Worm (Caenorhabditis elegans) whole organism, late embryonic: ENCODE data around the gene F43C11.6.
A peak's percentile ranks its signal among the peaks of the same experiment; 100 is the strongest.

Source experiments
- C08G9.2 ChIP-seq: sonication (generic microtip); optimal IDR thresholded peaks from 2 replicates; lab custom pipeline; 2016; ENCODE audit warnings: mild to moderate bottlenecking, missing genetic modification characterization, moderate library complexity, missing compliant biosample characterization
- C38D4.7 ChIP-seq: fragments of 200-800 bp; sonication (Bioruptor generic); optimal IDR thresholded peaks from 2 replicates; lab custom pipeline; 2018; ENCODE audit warnings: mild to moderate bottlenecking, missing genetic modification characterization, moderate library complexity, missing compliant biosample characterization
- F13H6.1 ChIP-seq: sonication (generic microtip); optimal IDR thresholded peaks from 2 replicates; lab custom pipeline; 2016; ENCODE audit warnings: missing genetic modification characterization, missing compliant biosample characterization
- K09A11.1 ChIP-seq: sonication (generic microtip); optimal IDR thresholded peaks from 2 replicates; lab custom pipeline; 2017; ENCODE audit warnings: antibody characterized with exemption, mild to moderate bottlenecking, missing genetic modification characterization, missing compliant biosample characterization; ENCODE audit not compliant: insufficient read depth
- T23F11.4 ChIP-seq: fragments of 200-800 bp; sonication (Bioruptor generic); optimal IDR thresholded peaks from 2 replicates; lab custom pipeline; 2018; ENCODE audit warnings: mild to moderate bottlenecking, missing genetic modification characterization, missing compliant biosample characterization
- Y22D7AL.16 ChIP-seq: sonication (generic microtip); optimal IDR thresholded peaks from 2 replicates; lab custom pipeline; 2016; ENCODE audit warnings: missing genetic modification characterization, missing compliant biosample characterization
- ahr-1 ChIP-seq: sonication (generic microtip); optimal IDR thresholded peaks from 2 replicates; lab custom pipeline; 2016; ENCODE audit warnings: missing genetic modification characterization, missing compliant biosample characterization
- ama-1 ChIP-seq: fragments of 150-350 bp; optimal IDR thresholded peaks from 2 replicates; lab custom pipeline; 2014
- ceh-18 ChIP-seq: sonication (generic microtip); optimal IDR thresholded peaks from 2 replicates; lab custom pipeline; 2016; ENCODE audit warnings: missing genetic modification characterization, missing compliant biosample characterization
- ceh-19 ChIP-seq: fragments of 200-800 bp; sonication (Bioruptor generic); optimal IDR thresholded peaks from 2 replicates; lab custom pipeline; 2018; ENCODE audit warnings: mild to moderate bottlenecking, missing genetic modification characterization, missing compliant biosample characterization
- ceh-30 ChIP-seq: fragments of 150-350 bp; optimal IDR thresholded peaks from 2 replicates; lab custom pipeline; 2014; ENCODE audit warnings: missing biosample characterization, missing genetic modification characterization
- ceh-31 ChIP-seq: sonication (generic microtip); optimal IDR thresholded peaks from 2 replicates; lab custom pipeline; 2016; ENCODE audit warnings: missing genetic modification characterization, missing compliant biosample characterization
- ceh-34 ChIP-seq: sonication (generic microtip); optimal IDR thresholded peaks from 2 replicates; lab custom pipeline; 2016; ENCODE audit warnings: mild to moderate bottlenecking, missing genetic modification characterization, missing compliant biosample characterization
- ceh-48 ChIP-seq: sonication (generic microtip); optimal IDR thresholded peaks from 2 replicates; lab custom pipeline; 2016; ENCODE audit warnings: missing genetic modification characterization, inconsistent platforms, missing compliant biosample characterization
- ceh-6 ChIP-seq: fragments of 200-800 bp; sonication (Bioruptor generic); optimal IDR thresholded peaks from 2 replicates; lab custom pipeline; 2018; ENCODE audit warnings: mild to moderate bottlenecking, missing genetic modification characterization, missing compliant biosample characterization
- che-1 ChIP-seq: sonication (generic microtip); optimal IDR thresholded peaks from 2 replicates; lab custom pipeline; 2016; ENCODE audit warnings: mild to moderate bottlenecking, missing genetic modification characterization, missing compliant biosample characterization
- dve-1 ChIP-seq: sonication (generic microtip); optimal IDR thresholded peaks from 2 replicates; lab custom pipeline; 2017; ENCODE audit warnings: antibody characterized with exemption, mild to moderate bottlenecking, missing genetic modification characterization, missing compliant biosample characterization
- ets-4 ChIP-seq: sonication (generic microtip); optimal IDR thresholded peaks from 2 replicates; lab custom pipeline; 2016; ENCODE audit warnings: missing genetic modification characterization, missing compliant biosample characterization
- eyg-1 ChIP-seq: sonication (generic microtip); optimal IDR thresholded peaks from 2 replicates; lab custom pipeline; 2016; ENCODE audit warnings: missing genotype, missing genetic modification characterization, missing compliant biosample characterization
- fax-1 ChIP-seq: sonication (generic microtip); optimal IDR thresholded peaks from 2 replicates; lab custom pipeline; 2016; ENCODE audit warnings: missing genotype, missing genetic modification characterization, missing compliant biosample characterization
- gmeb-2 ChIP-seq: sonication (generic microtip); optimal IDR thresholded peaks from 2 replicates; lab custom pipeline; 2016; ENCODE audit warnings: missing genetic modification characterization, inconsistent platforms, missing compliant biosample characterization
- hlh-15 ChIP-seq: sonication (generic microtip); optimal IDR thresholded peaks from 2 replicates; lab custom pipeline; 2016; ENCODE audit warnings: missing genetic modification characterization, missing compliant biosample characterization
- lim-6 ChIP-seq: sonication (generic microtip); optimal IDR thresholded peaks from 2 replicates; lab custom pipeline; 2016; ENCODE audit warnings: missing genetic modification characterization, missing compliant biosample characterization
- nfya-1 ChIP-seq: sonication (generic microtip); optimal IDR thresholded peaks from 2 replicates; lab custom pipeline; 2017; ENCODE audit warnings: missing genetic modification characterization, mild to moderate bottlenecking, missing compliant biosample characterization, antibody characterized with exemption, moderate library complexity
- nhr-232 ChIP-seq: sonication (generic microtip); optimal IDR thresholded peaks from 2 replicates; lab custom pipeline; 2016; ENCODE audit warnings: missing genetic modification characterization, missing compliant biosample characterization
- npax-4 ChIP-seq: sonication (generic microtip); optimal IDR thresholded peaks from 2 replicates; lab custom pipeline; 2016; ENCODE audit warnings: missing genetic modification characterization, missing compliant biosample characterization
- pat-9 ChIP-seq: fragments of 200-800 bp; sonication (Bioruptor generic); optimal IDR thresholded peaks from 2 replicates; lab custom pipeline; 2018; ENCODE audit warnings: mild to moderate bottlenecking, missing genetic modification characterization, moderate library complexity, missing compliant biosample characterization
- pax-1 ChIP-seq: fragments of 150-350 bp; optimal IDR thresholded peaks from 2 replicates; lab custom pipeline; 2014; ENCODE audit warnings: missing biosample characterization, missing genetic modification characterization
- pha-2 ChIP-seq: sonication (generic microtip); optimal IDR thresholded peaks from 2 replicates; lab custom pipeline; 2017; ENCODE audit warnings: mild to moderate bottlenecking, missing genetic modification characterization, missing compliant biosample characterization
- pha-4 ChIP-seq: fragments of 150-350 bp; optimal IDR thresholded peaks from 2 replicates; lab custom pipeline; 2018; ENCODE audit warnings: missing biosample characterization, missing genetic modification reagents, missing genetic modification characterization
- pqm-1 ChIP-seq: sonication (generic microtip); optimal IDR thresholded peaks from 2 replicates; lab custom pipeline; 2016; ENCODE audit warnings: missing genetic modification characterization, missing compliant biosample characterization
- pros-1 ChIP-seq: fragments of 150-350 bp; optimal IDR thresholded peaks from 2 replicates; lab custom pipeline; 2014; ENCODE audit warnings: missing biosample characterization, missing genetic modification reagents, missing genetic modification characterization
- rnt-1 ChIP-seq: sonication (generic microtip); optimal IDR thresholded peaks from 2 replicates; lab custom pipeline; 2016; ENCODE audit warnings: missing genetic modification characterization, missing compliant biosample characterization
- sox-2 ChIP-seq: fragments of 200-800 bp; sonication (Bioruptor generic); IDR thresholded peaks from 2 replicates; pipeline ENCODE4 v1.3.6; 2022; ENCODE audit warnings: missing genetic modification reagents, missing genetic modification characterization, missing compliant biosample characterization
- sox-4 ChIP-seq: sonication (generic microtip); optimal IDR thresholded peaks from 2 replicates; lab custom pipeline; 2017; ENCODE audit warnings: mild to moderate bottlenecking, missing genetic modification characterization, inconsistent platforms, missing compliant biosample characterization
- tbx-2 ChIP-seq: sonication (generic microtip); optimal IDR thresholded peaks from 2 replicates; lab custom pipeline; 2016; ENCODE audit warnings: missing genetic modification characterization, missing compliant biosample characterization
- tbx-7 ChIP-seq: sonication (generic microtip); optimal IDR thresholded peaks from 2 replicates; lab custom pipeline; 2016; ENCODE audit warnings: missing genotype, missing genetic modification characterization, missing compliant biosample characterization
- unc-55 ChIP-seq: sonication (generic microtip); optimal IDR thresholded peaks from 2 replicates; lab custom pipeline; 2017; ENCODE audit warnings: missing biosample characterization, missing genetic modification reagents, missing genetic modification characterization
- unc-86 ChIP-seq: sonication (generic microtip); optimal IDR thresholded peaks from 2 replicates; lab custom pipeline; 2016; ENCODE audit warnings: missing genetic modification characterization, missing compliant biosample characterization
- zip-5 ChIP-seq: sonication (generic microtip); optimal IDR thresholded peaks from 2 replicates; lab custom pipeline; 2016; ENCODE audit warnings: missing genetic modification characterization, missing compliant biosample characterization
- ztf-16 ChIP-seq: sonication (generic microtip); optimal IDR thresholded peaks from 2 replicates; lab custom pipeline; 2017; ENCODE audit warnings: missing genetic modification characterization, missing compliant biosample characterization

Gene F43C11.6

ce11 chrII:2342004-2342479 lies at the start of gene F43C11.6:
TSS of gene F43C11.6 (plus strand) at chrII:2342429.
- TF ChIP-seq ceh-31 (peak; percentile 12), pha-2 (tag; lab: Kevin White, UChicago) (no peak), F13H6.1 (tag; lab: Kevin White, UChicago) (no peak), sox-2 (GFP tag; lab: Robert Waterston, UW) (no peak), ceh-48 (tag; lab: Kevin White, UChicago) (peak; percentile 20), fax-1 (tag; lab: Kevin White, UChicago) (no peak), gmeb-2 (tag; lab: Kevin White, UChicago) (no peak), lim-6 (tag; lab: Kevin White, UChicago) (no peak), npax-4 (tag; lab: Kevin White, UChicago) (no peak), Y22D7AL.16 (tag; lab: Kevin White, UChicago) (no peak), ceh-6 (GFP tag; lab: Kevin White, UChicago) (no peak), T23F11.4 (GFP tag; lab: Kevin White, UChicago) (no peak), che-1 (tag; lab: Kevin White, UChicago) (no peak), hlh-15 (tag; lab: Kevin White, UChicago) (no peak), ceh-18 (tag; lab: Kevin White, UChicago) (no peak), dve-1 (tag; lab: Kevin White, UChicago) (no peak), pha-4 (tag; lab: Kevin White, UChicago) (no peak), ama-1 (lab: Kevin White, UChicago) (no peak), rnt-1 (peak; percentile 28), tbx-7 (tag; lab: Kevin White, UChicago) (no peak), tbx-2 (tag; lab: Kevin White, UChicago) (no peak), zip-5 (tag; lab: Kevin White, UChicago) (no peak), pat-9 (no peak), sox-4 (tag; lab: Kevin White, UChicago) (no peak), ceh-34 (tag; lab: Kevin White, UChicago) (no peak)

ce11 chrII:2292549-2292948 lies 49.7 kb upstream of the F43C11.6 start:
- TF ChIP-seq pat-9 (no peak), zip-5 (tag; lab: Kevin White, UChicago) (no peak), C38D4.7 (no peak), nhr-232 (tag; lab: Kevin White, UChicago) (no peak), pax-1 (tag; lab: Kevin White, UChicago) (no peak), sox-4 (tag; lab: Kevin White, UChicago) (no peak)

- TF ChIP-seq unc-86 (tag; lab: Kevin White, UChicago) (no peak), ztf-16 (tag; lab: Kevin White, UChicago) (no peak), ceh-30 (tag; lab: Kevin White, UChicago) (no peak), eyg-1 (no peak)
These were observed 46.4 kb upstream of the F43C11.6 start, which contains the start of gene fbxc-25 for ce11 chrII:2295817-2296315. TSS of gene fbxc-25 (minus strand) at chrII:2296265.

- TF ChIP-seq pha-2 (tag; lab: Kevin White, UChicago) (no peak), nhr-232 (tag; lab: Kevin White, UChicago) (no peak), K09A11.1 (tag; lab: Kevin White, UChicago) (no peak), ets-4 (no peak), nfya-1 (no peak), tbx-7 (tag; lab: Kevin White, UChicago) (no peak), ahr-1 (tag; lab: Kevin White, UChicago) (no peak), pax-1 (tag; lab: Kevin White, UChicago) (no peak), C08G9.2 (tag; lab: Kevin White, UChicago) (no peak), ceh-30 (tag; lab: Kevin White, UChicago) (no peak), ceh-19 (GFP tag; lab: Kevin White, UChicago) (no peak), npax-4 (tag; lab: Kevin White, UChicago) (no peak), eyg-1 (no peak), gmeb-2 (tag; lab: Kevin White, UChicago) (no peak), pros-1 (no peak), pat-9 (no peak), pqm-1 (no peak), che-1 (tag; lab: Kevin White, UChicago) (no peak), unc-55 (GFP tag; lab: Kevin White, UChicago) (no peak)
These were observed 43.5 kb upstream of the F43C11.6 start, which contains the start of gene B0281.4 for ce11 chrII:2298742-2299141. TSS of gene B0281.4 (minus strand) at chrII:2298842.
